Worm (Caenorhabditis elegans): ENCODE measurements around the gene lyst-1.

ce11 chrX:12118340-12118739 is 22.6 kb downstream of the lyst-1 start, which contains the start of gene lgc-16:
- TF ChIP-seq ztf-23 (GFP tag; IDR thresholded peaks at IDR 0.05) = no peak
- TF ChIP-seq ztf-29 (GFP tag; IDR thresholded peaks at IDR 0.05) = no peak
- no peak for TF ChIP-seq ref-1 (GFP tag; conservative IDR thresholded peaks at IDR 0.05)
- TF ChIP-seq med-1 (GFP tag; optimal IDR thresholded peaks at IDR 0.05; ENCODE audit: insufficient read depth) = no peak
- TF ChIP-seq cog-1 (tag; optimal IDR thresholded peaks at IDR 0.05) = no peak
- TF ChIP-seq flt-1 (GFP tag; IDR thresholded peaks at IDR 0.05) = no peak
- no peak for TF ChIP-seq tab-1 (GFP tag; IDR thresholded peaks at IDR 0.05)
- no peak for TF ChIP-seq T22C8.4 (GFP tag; IDR thresholded peaks at IDR 0.05)
- TF ChIP-seq klf-2 (GFP tag; conservative IDR thresholded peaks at IDR 0.05) = no peak

Measured in whole organism, midembryonic.